Fruit fly (Drosophila melanogaster): ENCODE data around the gene hb.

The hb gene

dm6 chr3R:8715851-8716550 is 18.4 kb upstream of the hb start, which contains the start of gene TMEM216 (continued):
- TF ChIP-seq D19B (GFP tag; optimal IDR thresholded peaks at IDR 0.05) (no peak), Stat92E (GFP tag; optimal IDR thresholded peaks at IDR 0.05) (peak in 1 of 3 experiments; percentile 33), CG10654 (GFP tag; optimal IDR thresholded peaks at IDR 0.05) (no peak), inv (GFP tag; IDR thresholded peaks at IDR 0.05; ENCODE audit: partially characterized antibody) (no peak), CG32767 (GFP tag; IDR thresholded peaks at IDR 0.05) (no peak), ato (GFP tag; IDR thresholded peaks at IDR 0.05; ENCODE audit: partially characterized antibody) (peak; percentile 18; the same call in 1 of the 2 replicates), NK7.1 (GFP tag; optimal IDR thresholded peaks at IDR 0.05) (no peak), H2.0 (GFP tag; IDR thresholded peaks at IDR 0.05) (no peak), CG6254 (GFP tag; optimal IDR thresholded peaks at IDR 0.05) (no peak), Gug (GFP tag; IDR thresholded peaks at IDR 0.05) (no peak), CG9437 (GFP tag; optimal IDR thresholded peaks at IDR 0.05) (no peak), HLH3B (GFP tag; IDR thresholded peaks at IDR 0.05) (no peak), stwl (tag; optimal IDR thresholded peaks at IDR 0.05) (peak; percentile 73), sr (GFP tag; IDR thresholded peaks at IDR 0.05) (no peak), fd96Cb (tag; optimal IDR thresholded peaks at IDR 0.05) (no peak), grau (tag; optimal IDR thresholded peaks at IDR 0.05) (no peak), toy (GFP tag; IDR thresholded peaks at IDR 0.05) (no peak), CG2889 (GFP tag; IDR thresholded peaks at IDR 0.05) (no peak), Usf (GFP tag; optimal IDR thresholded peaks at IDR 0.05) (no peak), Myb (GFP tag; optimal IDR thresholded peaks at IDR 0.05) (peak; percentile 56), wor (GFP tag; IDR thresholded peaks at IDR 0.05) (no peak), pum (GFP tag; optimal IDR thresholded peaks at IDR 0.05) (no peak), chm (GFP tag; IDR thresholded peaks at IDR 0.05) (no peak), CG3726 (GFP tag; IDR thresholded peaks at IDR 0.05) (no peak), unc-4 (GFP tag; IDR thresholded peaks at IDR 0.05; ENCODE audit: partially characterized antibody) (peak; percentile 49; the same call in 1 of the 2 replicates), dmrt11E (tag; optimal IDR thresholded peaks at IDR 0.05) (peak; percentile 15), odd (GFP tag; optimal IDR thresholded peaks at IDR 0.05) (no peak), CG3281 (GFP tag; optimal IDR thresholded peaks at IDR 0.05) (no peak), CG17912 (GFP tag; optimal IDR thresholded peaks at IDR 0.05) (no peak), CG17568 (GFP tag; optimal IDR thresholded peaks at IDR 0.05) (no peak), usp (GFP tag; optimal IDR thresholded peaks at IDR 0.05) (no peak), knrl (GFP tag; IDR thresholded peaks at IDR 0.05; ENCODE audit: partially characterized antibody) (no peak), Dref (GFP tag; IDR thresholded peaks at IDR 0.05) (peak; percentile 68), CHES-1-like (GFP tag; optimal IDR thresholded peaks at IDR 0.05) (no peak), CG11560 (tag; IDR thresholded peaks at IDR 0.05) (peak; percentile 85; the same call in 2 of the 3 replicates), gsb (GFP tag; IDR thresholded peaks at IDR 0.05) (no peak), Trl (optimal IDR thresholded peaks at IDR 0.05) (no peak), Trl (GFP tag; optimal IDR thresholded peaks at IDR 0.05) (no peak), CG16779 (GFP tag; IDR thresholded peaks at IDR 0.05) (no peak), CG3995 (GFP tag; optimal IDR thresholded peaks at IDR 0.05) (peak; percentile 82), gfzf (GFP tag; optimal IDR thresholded peaks at IDR 0.05) (peak; percentile 94), Med (GFP tag) (peak; percentile 76), Neu2 (GFP tag; optimal IDR thresholded peaks at IDR 0.05; ENCODE audit: borderline replicate concordance) (no peak), tap (tag; optimal IDR thresholded peaks at IDR 0.05) (no peak), CG14710 (tag; optimal IDR thresholded peaks at IDR 0.05) (peak; percentile 60), sob (GFP tag; IDR thresholded peaks at IDR 0.05) (no peak), bcd (GFP tag; optimal IDR thresholded peaks at IDR 0.05) (no peak), CG7786 (GFP tag; optimal IDR thresholded peaks at IDR 0.05) (no peak), Sry-β (GFP tag; optimal IDR thresholded peaks at IDR 0.05) (peak; percentile 44), CG1832 (GFP tag; optimal IDR thresholded peaks at IDR 0.05) (no peak), Dfd (GFP tag; optimal IDR thresholded peaks at IDR 0.05) (no peak)

All from whole organism, embryonic.